Worm (Caenorhabditis elegans) whole organism, midembryonic: ENCODE results near the gene T16G12.8.

ENCODE experiments used
- T22C8.4 ChIP-seq: fragments of 200-800 bp; sonication (Bioruptor generic); IDR thresholded peaks from 2 replicates; pipeline ENCODE4 v1.3.6; 2022; ENCODE audit warnings: missing genetic modification characterization, missing compliant biosample characterization
- cog-1 ChIP-seq: sonication (generic microtip); optimal IDR thresholded peaks from 2 replicates; lab custom pipeline; 2016; ENCODE audit warnings: missing genetic modification characterization, missing compliant biosample characterization
- flt-1 ChIP-seq: fragments of 200-800 bp; sonication (Bioruptor generic); IDR thresholded peaks from 2 replicates; pipeline ENCODE4 v1.3.6; 2022; ENCODE audit warnings: missing genetic modification characterization, missing compliant biosample characterization
- klf-2 ChIP-seq: fragments of 200-800 bp; sonication (Bioruptor generic); conservative IDR thresholded peaks from 2 replicates; pipeline ENCODE4 v1.3.6; 2022; ENCODE audit warnings: missing genetic modification reagents, missing genetic modification characterization, missing compliant biosample characterization
- med-1 ChIP-seq: sonication (generic microtip); optimal IDR thresholded peaks from 2 replicates; lab custom pipeline; 2017; ENCODE audit warnings: missing genetic modification characterization, mild to moderate bottlenecking, missing compliant biosample characterization, antibody characterized with exemption, missing genetic modification reagents; ENCODE audit not compliant: insufficient read depth
- ref-1 ChIP-seq: fragments of 200-800 bp; sonication (Bioruptor generic); conservative IDR thresholded peaks from 2 replicates; pipeline ENCODE4 v1.3.6; 2022; ENCODE audit warnings: missing genetic modification reagents, missing genetic modification characterization, missing compliant biosample characterization
- tab-1 ChIP-seq: fragments of 200-800 bp; sonication (Bioruptor generic); IDR thresholded peaks from 2 replicates; pipeline ENCODE4 v1.3.6; 2022; ENCODE audit warnings: missing genetic modification characterization, missing compliant biosample characterization
- ztf-23 ChIP-seq: fragments of 200-800 bp; sonication (Bioruptor generic); IDR thresholded peaks from 2 replicates; pipeline ENCODE4 v1.3.6; 2022; ENCODE audit warnings: missing genetic modification reagents, missing genetic modification characterization, missing compliant biosample characterization
- ztf-29 ChIP-seq: fragments of 200-800 bp; sonication (Bioruptor generic); IDR thresholded peaks from 2 replicates; pipeline ENCODE4 v1.3.6; 2022; ENCODE audit warnings: missing genetic modification reagents, missing genetic modification characterization, missing compliant biosample characterization

DNA sequence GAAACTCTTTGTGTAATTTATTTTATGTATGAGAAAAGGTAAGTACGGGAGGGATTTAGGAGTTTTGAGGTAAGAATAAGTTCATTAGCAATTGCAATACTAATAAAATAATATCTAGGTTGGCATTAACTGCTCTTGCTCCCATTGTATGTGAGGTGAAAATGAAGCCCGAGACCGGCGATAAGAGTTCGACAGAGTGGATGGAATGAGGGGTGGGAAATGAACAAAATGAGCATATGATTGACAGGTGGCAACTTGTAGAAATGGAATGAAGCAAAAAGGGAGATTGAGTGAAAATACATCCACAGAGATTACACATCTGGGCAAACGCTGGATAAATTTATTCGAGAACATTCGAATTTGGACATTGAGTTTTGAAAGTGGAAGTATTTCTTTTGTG, 19.7 kb downstream of the T16G12.8 start:
- TF ChIP-seq klf-2 (GFP tag; lab: Robert Waterston, UW): no peak
- no peak for TF ChIP-seq tab-1 (GFP tag; lab: Robert Waterston, UW)
- no peak for TF ChIP-seq flt-1 (GFP tag; lab: Robert Waterston, UW)
- TF ChIP-seq ztf-23 (GFP tag; lab: Robert Waterston, UW): no peak
- TF ChIP-seq ztf-29 (GFP tag; lab: Robert Waterston, UW): no peak
- no peak for TF ChIP-seq ref-1 (GFP tag; lab: Robert Waterston, UW)
- TF ChIP-seq T22C8.4 (GFP tag; lab: Robert Waterston, UW): no peak
- TF ChIP-seq cog-1 (tag; lab: Kevin White, UChicago): no peak
- no peak for TF ChIP-seq med-1
